Fruit fly (Drosophila melanogaster) whole organism, embryonic: ENCODE results near the gene ppk20.

Experiments used
- B-H1 ChIP-seq: fragments of 200-800 bp; sonication (Bioruptor generic); IDR thresholded peaks from 3 replicates; pipeline ENCODE4 v1.3.6; 2022; ENCODE audit warnings: missing biosample characterization, missing genetic modification characterization
- CG10366 ChIP-seq: fragments of 200-800 bp; sonication (Bioruptor generic); IDR thresholded peaks from 2 replicates; pipeline ENCODE4 v1.3.6; 2022; ENCODE audit warnings: missing biosample characterization, missing genetic modification characterization
- CG10959 ChIP-seq: fragments of 200-800 bp; sonication (Bioruptor generic); IDR thresholded peaks from 2 replicates; pipeline ENCODE4 v1.3.6; 2022; ENCODE audit warnings: missing biosample characterization, missing genetic modification characterization
- CG11456 ChIP-seq: fragments of 200-800 bp; sonication (Bioruptor generic); IDR thresholded peaks from 3 replicates; pipeline ENCODE4 v1.3.6; 2022; ENCODE audit warnings: missing biosample characterization, missing genetic modification characterization
- CG12942 ChIP-seq: fragments of 200-800 bp; sonication (Bioruptor generic); optimal IDR thresholded peaks from 3 replicates; lab custom pipeline; 2016; ENCODE audit warnings: missing biosample characterization, missing genetic modification characterization
- CG13894 ChIP-seq: fragments of 200-800 bp; sonication (Bioruptor generic); optimal IDR thresholded peaks from 3 replicates; lab custom pipeline; 2018; ENCODE audit warnings: missing biosample characterization, mild to moderate bottlenecking, missing genetic modification characterization, moderate library complexity
- CG14441 ChIP-seq: fragments of 200-800 bp; sonication (Bioruptor generic); IDR thresholded peaks from 2 replicates; pipeline ENCODE4 v1.3.6; 2022; ENCODE audit warnings: missing biosample characterization, missing genetic modification characterization
- CG14860 ChIP-seq: fragments of 200-800 bp; sonication (Bioruptor generic); IDR thresholded peaks from 3 replicates; pipeline ENCODE4 v1.3.6; 2022; ENCODE audit warnings: missing biosample characterization, missing genetic modification characterization; ENCODE audit not compliant: partially characterized antibody
- CG15073 ChIP-seq: fragments of 200-800 bp; sonication (Bioruptor generic); optimal IDR thresholded peaks from 2 replicates; lab custom pipeline; 2016; ENCODE audit warnings: missing biosample characterization, missing genetic modification characterization
- CG18764 ChIP-seq: fragments of 200-800 bp; sonication (Bioruptor generic); optimal IDR thresholded peaks from 3 replicates; lab custom pipeline; 2016; ENCODE audit warnings: missing biosample characterization, missing genetic modification characterization
- CG2199 ChIP-seq: fragments of 200-800 bp; sonication (Bioruptor generic); IDR thresholded peaks from 3 replicates; pipeline ENCODE4 v1.3.6; 2022; ENCODE audit warnings: missing biosample characterization, missing genetic modification characterization
- CG2889 ChIP-seq: fragments of 200-800 bp; sonication (Bioruptor generic); IDR thresholded peaks from 3 replicates; pipeline ENCODE4 v1.3.6; 2022; ENCODE audit warnings: missing biosample characterization, missing genetic modification characterization
- CG33557 ChIP-seq: fragments of 200-800 bp; sonication (Bioruptor generic); optimal IDR thresholded peaks from 2 replicates; lab custom pipeline; 2019; ENCODE audit warnings: missing biosample characterization, mild to moderate bottlenecking, missing genetic modification characterization, moderate library complexity
- CG3838 ChIP-seq: fragments of 200-800 bp; sonication (Bioruptor generic); optimal IDR thresholded peaks from 3 replicates; lab custom pipeline; 2016; ENCODE audit warnings: missing biosample characterization, missing genetic modification characterization
- CG6854 ChIP-seq: fragments of 200-800 bp; sonication (Bioruptor generic); optimal IDR thresholded peaks from 3 replicates; lab custom pipeline; 2017; ENCODE audit warnings: missing biosample characterization, mild to moderate bottlenecking, missing genetic modification characterization
- CG7372 ChIP-seq: fragments of 200-800 bp; sonication (Bioruptor generic); IDR thresholded peaks from 2 replicates; pipeline ENCODE4 v1.3.6; 2022; ENCODE audit warnings: missing biosample characterization, missing genetic modification characterization
- CG7786 ChIP-seq: fragments of 200-800 bp; sonication (Bioruptor generic); optimal IDR thresholded peaks from 2 replicates; lab custom pipeline; 2016; ENCODE audit warnings: missing biosample characterization, missing genetic modification characterization
- CG9797 ChIP-seq: fragments of 200-800 bp; sonication (Bioruptor generic); optimal IDR thresholded peaks from 3 replicates; lab custom pipeline; 2018; ENCODE audit warnings: missing biosample characterization, mild to moderate bottlenecking, missing genetic modification characterization
- CTCF ChIP-seq: fragments of 200-800 bp; sonication (Bioruptor generic); optimal IDR thresholded peaks from 2 replicates; lab custom pipeline; 2017; ENCODE audit warnings: missing biosample characterization, mild to moderate bottlenecking, missing genetic modification characterization, moderate library complexity
- CrebB ChIP-seq: fragments of 200-800 bp; sonication (Bioruptor generic); optimal IDR thresholded peaks from 3 replicates; lab custom pipeline; 2018; ENCODE audit warnings: missing biosample characterization, mild to moderate bottlenecking, missing genetic modification characterization
- Hey ChIP-seq: fragments of 200-800 bp; sonication (Bioruptor generic); optimal IDR thresholded peaks from 3 replicates; lab custom pipeline; 2018; ENCODE audit warnings: missing biosample characterization, mild to moderate bottlenecking, missing genetic modification characterization
- NC2β ChIP-seq: fragments of 200-800 bp; sonication (Bioruptor generic); optimal IDR thresholded peaks from 2 replicates; lab custom pipeline; 2016; ENCODE audit warnings: missing biosample characterization, missing genetic modification characterization
- Opbp ChIP-seq: fragments of 200-800 bp; sonication (Bioruptor generic); IDR thresholded peaks from 3 replicates; pipeline ENCODE4 v1.3.6; 2022; ENCODE audit warnings: missing biosample characterization, missing genetic modification characterization; ENCODE audit not compliant: partially characterized antibody
- Pdp1 ChIP-seq, 2 experiments: fragments of 200-800 bp; sonication (Bioruptor generic); optimal IDR thresholded peaks; 3 replicates each; lab custom pipeline; 2016; ENCODE audit warnings: missing biosample characterization in 2 of 2, missing genetic modification characterization in 2 of 2, mild to moderate bottlenecking in 1 of 2, moderate library complexity in 1 of 2
- Sox100B ChIP-seq: fragments of 200-800 bp; sonication (Bioruptor generic); optimal IDR thresholded peaks from 3 replicates; lab custom pipeline; 2018; ENCODE audit warnings: missing biosample characterization, mild to moderate bottlenecking, missing genetic modification characterization
- Stat92E ChIP-seq, 3 experiments: fragments of >200 bp in 2 of 3; fragments of 200-800 bp in 1 of 3; sonication (Bioruptor generic) in 1 of 3; optimal IDR thresholded peaks; 2 replicates each; lab custom pipeline; 2017 to 2019; ENCODE audit warnings: missing biosample characterization in 3 of 3, missing genetic modification characterization in 3 of 3, mild to moderate bottlenecking in 1 of 3, moderate library complexity in 1 of 3
- abd-A ChIP-seq: fragments of 200-800 bp; sonication (Bioruptor generic); optimal IDR thresholded peaks from 3 replicates; lab custom pipeline; 2019; ENCODE audit warnings: missing biosample characterization, mild to moderate bottlenecking, missing genetic modification characterization, moderate library complexity
- aop ChIP-seq: fragments of 200-800 bp; sonication (Bioruptor generic); IDR thresholded peaks from 2 replicates; pipeline ENCODE4 v1.3.6; 2022; ENCODE audit warnings: missing biosample characterization, missing genetic modification characterization
- btn ChIP-seq: fragments of 200-800 bp; sonication (Bioruptor generic); optimal IDR thresholded peaks from 2 replicates; lab custom pipeline; 2016; ENCODE audit warnings: missing biosample characterization, missing genetic modification characterization
- cad ChIP-seq: fragments of >200 bp; optimal IDR thresholded peaks from 2 replicates; lab custom pipeline; 2017; ENCODE audit warnings: missing biosample characterization, missing genetic modification characterization
- crp ChIP-seq, 2 experiments: fragments of 200-800 bp; sonication (Bioruptor generic); optimal IDR thresholded peaks; 2 replicates in 1 of 2; 3 replicates in 1 of 2; lab custom pipeline; 2017; ENCODE audit warnings: missing biosample characterization in 2 of 2, missing genetic modification characterization in 2 of 2, mild to moderate bottlenecking in 1 of 2, moderate library complexity in 1 of 2
- dan ChIP-seq: fragments of 200-800 bp; sonication (Bioruptor generic); IDR thresholded peaks from 2 replicates; pipeline ENCODE4 v1.3.6; 2022; ENCODE audit warnings: missing biosample characterization, missing genetic modification characterization
- ewg ChIP-seq: fragments of 200-800 bp; sonication (Bioruptor generic); optimal IDR thresholded peaks from 3 replicates; lab custom pipeline; 2017; ENCODE audit warnings: mild to moderate bottlenecking, missing biosample characterization, missing genetic modification reagents, missing genetic modification characterization
- exex ChIP-seq: fragments of 200-800 bp; sonication (Bioruptor generic); optimal IDR thresholded peaks from 4 replicates; lab custom pipeline; 2018; ENCODE audit warnings: missing biosample characterization, mild to moderate bottlenecking, missing genetic modification characterization, moderate library complexity
- fd96Cb ChIP-seq: fragments of 200-800 bp; sonication (Bioruptor generic); optimal IDR thresholded peaks from 2 replicates; lab custom pipeline; 2018; ENCODE audit warnings: missing biosample characterization, mild to moderate bottlenecking, missing genetic modification characterization, moderate library complexity
- mirr ChIP-seq: fragments of 200-800 bp; sonication (Bioruptor generic); optimal IDR thresholded peaks from 3 replicates; lab custom pipeline; 2018; ENCODE audit warnings: missing biosample characterization, mild to moderate bottlenecking, missing genetic modification characterization
- nom ChIP-seq: fragments of 200-800 bp; sonication (Bioruptor generic); optimal IDR thresholded peaks from 2 replicates; lab custom pipeline; 2017; ENCODE audit warnings: missing biosample characterization, missing genetic modification characterization, mild to moderate bottlenecking, moderate library complexity, missing genetic modification reagents
- oc ChIP-seq: fragments of 200-800 bp; sonication (Bioruptor generic); optimal IDR thresholded peaks from 2 replicates; lab custom pipeline; 2018; ENCODE audit warnings: missing biosample characterization, mild to moderate bottlenecking, missing genetic modification characterization, moderate library complexity
- p53 ChIP-seq: fragments of 200-800 bp; sonication (Bioruptor generic); optimal IDR thresholded peaks from 2 replicates; lab custom pipeline; 2016; ENCODE audit warnings: missing biosample characterization, missing genetic modification characterization
- pros ChIP-seq: fragments of 200-800 bp; sonication (Bioruptor generic); optimal IDR thresholded peaks from 3 replicates; lab custom pipeline; 2019; ENCODE audit warnings: missing biosample characterization, mild to moderate bottlenecking, missing genetic modification characterization, moderate library complexity
- pzg ChIP-seq: fragments of 200-800 bp; sonication (Bioruptor generic); optimal IDR thresholded peaks from 3 replicates; lab custom pipeline; 2018; ENCODE audit warnings: missing biosample characterization, mild to moderate bottlenecking, missing genetic modification characterization, moderate library complexity
- rib ChIP-seq: fragments of 200-800 bp; sonication (Bioruptor generic); IDR thresholded peaks from 2 replicates; pipeline ENCODE4 v1.3.6; 2022; ENCODE audit warnings: missing biosample characterization, missing genetic modification characterization
- sens ChIP-seq: fragments of 200-800 bp; sonication (Bioruptor generic); peaks from one replicate; lab custom pipeline; 2016; ENCODE audit warnings: missing biosample characterization, missing genetic modification characterization
- shn ChIP-seq: fragments of 200-800 bp; sonication (Bioruptor generic); optimal IDR thresholded peaks from 3 replicates; lab custom pipeline; 2016; ENCODE audit warnings: missing biosample characterization, missing genetic modification characterization
- sima ChIP-seq: fragments of 200-800 bp; sonication (Bioruptor generic); optimal IDR thresholded peaks from 2 replicates; lab custom pipeline; 2016; ENCODE audit warnings: missing biosample characterization, missing genetic modification characterization
- sug ChIP-seq: fragments of 200-800 bp; optimal IDR thresholded peaks from 2 replicates; lab custom pipeline; 2019; ENCODE audit warnings: missing biosample characterization, mild to moderate bottlenecking, missing genetic modification characterization, moderate library complexity
- tll ChIP-seq, 2 experiments: fragments of 200-800 bp in 1 of 2; fragments of >200 bp in 1 of 2; sonication (Bioruptor generic) in 1 of 2; optimal IDR thresholded peaks; 2 replicates each; lab custom pipeline; 2017 to 2019; ENCODE audit warnings: missing biosample characterization in 2 of 2, missing genetic modification characterization in 2 of 2, mild to moderate bottlenecking in 1 of 2, moderate library complexity in 1 of 2
- toy ChIP-seq: fragments of 200-800 bp; sonication (Bioruptor generic); IDR thresholded peaks from 2 replicates; pipeline ENCODE4 v1.3.6; 2022; ENCODE audit warnings: missing biosample characterization, missing genetic modification characterization
- tx ChIP-seq: fragments of 200-800 bp; sonication (Bioruptor generic); optimal IDR thresholded peaks from 2 replicates; lab custom pipeline; 2016; ENCODE audit warnings: missing biosample characterization, missing genetic modification characterization

The ppk20 gene

DNA sequence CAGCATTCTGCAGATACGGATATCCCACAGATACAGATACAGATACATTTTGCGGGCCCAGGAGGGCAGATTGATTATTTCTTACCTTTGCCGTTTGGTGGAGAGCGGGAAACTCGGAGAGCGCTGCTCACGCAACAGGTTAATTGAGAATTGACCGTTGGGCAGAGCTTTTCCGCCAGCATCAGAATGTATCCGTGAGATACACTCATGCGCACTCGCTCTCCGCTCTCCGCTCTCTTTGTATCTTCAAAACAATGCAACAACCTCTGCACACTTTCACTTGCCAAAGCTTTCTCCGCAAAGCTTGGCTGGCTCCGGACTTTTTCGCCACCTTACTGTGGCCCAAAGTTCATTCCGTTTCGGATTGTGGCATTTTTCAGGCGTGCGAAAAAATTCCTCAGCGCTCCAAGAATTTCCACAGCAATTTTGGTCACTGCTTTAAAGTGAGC, 13.5 kb upstream of the ppk20 start, which contains the start of the genes CG7582 and Gycalpha99B (continued):
- TF ChIP-seq oc (tag; lab: Kevin White, UChicago) (no peak), nom (GFP tag; lab: Kevin White, UChicago) (peak; percentile 44), CG14441 (GFP tag; lab: Robert Waterston, UW) (no peak), CG2199 (GFP tag; lab: Robert Waterston, UW) (0 out of 3 replicates have a peak, but pooled peaks have one; percentile 9), Sox100B (GFP tag; lab: Kevin White, UChicago) (no peak), toy (GFP tag; lab: Robert Waterston, UW) (no peak), abd-A (peak; percentile 24), shn (no peak), pzg (GFP tag; lab: Kevin White, UChicago) (no peak), CG10959 (GFP tag; lab: Robert Waterston, UW) (no peak), ewg (GFP tag; lab: Kevin White, UChicago) (peak; percentile 65), CrebB (tag; lab: Kevin White, UChicago) (no peak), aop (GFP tag; lab: Robert Waterston, UW) (no peak), sima (GFP tag; lab: Kevin White, UChicago) (no peak), CG33557 (GFP tag; lab: Kevin White, UChicago) (no peak), Pdp1 (GFP tag; optimal IDR thresholded peaks at IDR 0.05; lab: Kevin White, UChicago) (peak in 1 of 2 experiments; percentile 80), CG11456 (GFP tag; lab: Robert Waterston, UW) (no peak), pros (GFP tag; lab: Kevin White, UChicago) (no peak), p53 (no peak), CG9797 (GFP tag; lab: Kevin White, UChicago) (no peak), mirr (GFP tag; lab: Kevin White, UChicago) (no peak), CG12942 (no peak), CG3838 (no peak), btn (GFP tag; lab: Kevin White, UChicago) (no peak)
- TF ChIP-seq, all 482 proteins: peak for 28

dm6 chr3R:29681241-29681640, 12.6 kb upstream of the ppk20 start:
- TF ChIP-seq sug (tag; lab: Kevin White, UChicago) (peak; percentile 55), dan (GFP tag; lab: Robert Waterston, UW) (no peak), rib (GFP tag; lab: Robert Waterston, UW) (no peak), B-H1 (GFP tag; lab: Robert Waterston, UW) (no peak), crp (GFP tag; optimal IDR thresholded peaks at IDR 0.05; lab: Kevin White, UChicago) (no peak), Opbp (GFP tag; lab: Robert Waterston, UW) (no peak), CG13894 (tag; lab: Kevin White, UChicago) (peak; percentile 11), CG2889 (GFP tag; lab: Robert Waterston, UW) (no peak), cad (no peak), Sox100B (GFP tag; lab: Kevin White, UChicago) (no peak), CG10366 (GFP tag; lab: Robert Waterston, UW) (no peak), tll (GFP tag; optimal IDR thresholded peaks at IDR 0.05; lab: Kevin White, UChicago) (no peak), CTCF (GFP tag; lab: Kevin White, UChicago) (no peak), Stat92E (GFP tag; optimal IDR thresholded peaks at IDR 0.05; lab: Kevin White, UChicago) (no peak), Hey (tag; lab: Kevin White, UChicago) (no peak), tx (GFP tag; lab: Kevin White, UChicago) (no peak), CG7786 (no peak), exex (tag; lab: Kevin White, UChicago) (peak; percentile 78), NC2β (GFP tag; lab: Kevin White, UChicago) (no peak), CG15073 (GFP tag; lab: Kevin White, UChicago) (no peak), fd96Cb (tag; lab: Kevin White, UChicago) (no peak), CG6854 (GFP tag; lab: Kevin White, UChicago) (no peak), CG7372 (no peak), sens (peak; percentile 11), CG18764 (GFP tag; lab: Kevin White, UChicago) (no peak), CG14860 (no peak)
